Worm (Caenorhabditis elegans): ENCODE data around the gene fbxc-30.

ce11 chrII:915780-916179, 1.6 kb upstream of the fbxc-30 start, which contains the start of gene fbxc-29:
- no peak for TF ChIP-seq him-1 (tag; optimal IDR thresholded peaks at IDR 0.05)
- no peak for TF ChIP-seq dao-5 (tag; optimal IDR thresholded peaks at IDR 0.05)
- TF ChIP-seq W03F9.2 (tag; optimal IDR thresholded peaks at IDR 0.05) = no peak
